Fruit fly (Drosophila melanogaster): ENCODE results near the gene Ugt37E1.

dm6 chr2L:16754074-16754473 lies 42.3 kb upstream of the Ugt37E1 start, which contains the start of gene yellow-b:
- no peak for TF ChIP-seq CG11762 (GFP tag; optimal IDR thresholded peaks at IDR 0.05; ENCODE audit: insufficient read depth)
- no peak for TF ChIP-seq ss (GFP tag; optimal IDR thresholded peaks at IDR 0.05)
- no peak for TF ChIP-seq Hr38 (GFP tag; optimal IDR thresholded peaks at IDR 0.05)
- no peak for TF ChIP-seq CG8119 (GFP tag; IDR thresholded peaks at IDR 0.05)
- TF ChIP-seq fd59A (GFP tag; optimal IDR thresholded peaks at IDR 0.05) = no peak
- TF ChIP-seq CG32006 (GFP tag; optimal IDR thresholded peaks at IDR 0.05) = no peak
- no peak for TF ChIP-seq Hr4 (GFP tag; optimal IDR thresholded peaks at IDR 0.05)
- no peak for TF ChIP-seq CG11902 (GFP tag; optimal IDR thresholded peaks at IDR 0.05)
- TF ChIP-seq CG6792 (GFP tag; optimal IDR thresholded peaks at IDR 0.05) = no peak
- TF ChIP-seq acj6 (GFP tag; optimal IDR thresholded peaks at IDR 0.05) = no peak

Data from whole organism, prepupa.